Worm (Caenorhabditis elegans): ENCODE data around the gene H06I04.6.

- TF ChIP-seq dao-5 (tag; optimal IDR thresholded peaks at IDR 0.05) (no peak), W03F9.2 (tag; optimal IDR thresholded peaks at IDR 0.05) (no peak)
Measured at ce11 chrIII:3099407-3099806, 35.3 kb upstream of the H06I04.6 start.

Measured in whole organism, L4/young adult.